Fruit fly (Drosophila melanogaster): ENCODE results near the gene mora.

mora gene

DNA sequence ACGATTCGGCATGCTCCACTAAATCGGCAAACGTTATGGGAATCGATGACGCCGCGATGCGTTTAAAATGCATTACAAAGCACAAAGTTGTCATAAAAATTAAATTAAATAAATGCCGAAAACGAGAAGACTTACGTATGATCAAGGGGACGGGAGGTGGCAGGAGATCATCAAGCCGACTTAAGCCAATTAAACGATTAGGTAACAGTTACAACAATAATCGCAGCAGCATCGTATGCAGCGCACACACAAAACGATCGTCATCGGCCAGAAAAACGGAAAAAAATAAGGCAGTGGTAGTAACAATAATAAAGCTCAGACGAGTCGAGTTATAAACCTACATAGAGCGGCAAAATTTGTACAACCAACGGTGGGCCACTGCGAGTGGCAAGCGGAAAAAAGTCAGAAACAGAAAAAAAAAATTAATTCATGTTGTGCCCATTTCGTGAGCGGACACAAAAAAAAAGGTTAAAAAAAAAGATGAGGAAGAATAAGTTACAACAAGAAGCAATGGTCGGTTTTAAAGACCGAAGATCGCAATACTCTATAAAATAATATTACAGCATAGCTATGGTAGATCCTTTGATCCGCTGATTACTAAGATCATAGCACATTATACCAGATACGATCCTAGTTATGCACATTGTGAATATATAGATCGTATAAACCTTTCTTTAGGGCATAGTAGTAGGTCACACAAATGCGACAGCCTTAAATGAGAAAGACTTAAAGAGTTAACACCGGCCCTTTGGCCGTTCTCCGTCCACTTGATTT, 20.4 kb downstream of the mora start (continued):
- TF ChIP-seq CG6854 (GFP tag; optimal IDR thresholded peaks at IDR 0.05), result no peak
- TF ChIP-seq fd85E (GFP tag; optimal IDR thresholded peaks at IDR 0.05), result no peak
- peak; percentile 9 for TF ChIP-seq CG16779 (tag; optimal IDR thresholded peaks at IDR 0.05)
- peak; percentile 66 for TF ChIP-seq achi (GFP tag; optimal IDR thresholded peaks at IDR 0.05)
- peak; percentile 14 for TF ChIP-seq spab (GFP tag; optimal IDR thresholded peaks at IDR 0.05)
- peak; percentile 19 for TF ChIP-seq fd59A (GFP tag; optimal IDR thresholded peaks at IDR 0.05)
- no peak for TF ChIP-seq Hr38 (GFP tag; optimal IDR thresholded peaks at IDR 0.05)
- TF ChIP-seq CG11902 (GFP tag; optimal IDR thresholded peaks at IDR 0.05), result peak; percentile 43
- peak; percentile 34 for TF ChIP-seq Sox15 (GFP tag; optimal IDR thresholded peaks at IDR 0.05)
- TF ChIP-seq Ets21C (GFP tag; optimal IDR thresholded peaks at IDR 0.05), result peak; percentile 54
- peak; percentile 83 for TF ChIP-seq svp (GFP tag)
- TF ChIP-seq CG6792 (GFP tag; optimal IDR thresholded peaks at IDR 0.05), result peak; percentile 53
- no peak for TF ChIP-seq CG9139 (GFP tag; optimal IDR thresholded peaks at IDR 0.05)
- TF ChIP-seq CG8632 (GFP tag; optimal IDR thresholded peaks at IDR 0.05), result peak; percentile 56
- TF ChIP-seq Eip75B (GFP tag; optimal IDR thresholded peaks at IDR 0.05), result peak; percentile 64
- TF ChIP-seq pdm3 (GFP tag; optimal IDR thresholded peaks at IDR 0.05), result peak; percentile 61
- peak; percentile 57 for TF ChIP-seq OdsH (GFP tag; optimal IDR thresholded peaks at IDR 0.05)
- TF ChIP-seq acj6 (GFP tag; optimal IDR thresholded peaks at IDR 0.05), result peak; percentile 66
- TF ChIP-seq CG6163 (GFP tag; IDR thresholded peaks at IDR 0.05), result peak; percentile 59; the same call in 1 of the 3 replicates
- peak; percentile 39 for TF ChIP-seq CG10631 (GFP tag; optimal IDR thresholded peaks at IDR 0.05)
- peak; percentile 58 for TF ChIP-seq Sox14 (GFP tag; optimal IDR thresholded peaks at IDR 0.05)

dm6 chr3R:24213644-24214043, 27.5 kb downstream of the mora start:
- TF ChIP-seq Ets96B (tag; optimal IDR thresholded peaks at IDR 0.05) (no peak), Ets21C (GFP tag; optimal IDR thresholded peaks at IDR 0.05) (no peak), fkh (GFP tag; optimal IDR thresholded peaks at IDR 0.05) (no peak), dsx (GFP tag; optimal IDR thresholded peaks at IDR 0.05; ENCODE audit: poor library complexity, severe bottlenecking) (no peak), CG6854 (GFP tag; optimal IDR thresholded peaks at IDR 0.05) (no peak)

DNA sequence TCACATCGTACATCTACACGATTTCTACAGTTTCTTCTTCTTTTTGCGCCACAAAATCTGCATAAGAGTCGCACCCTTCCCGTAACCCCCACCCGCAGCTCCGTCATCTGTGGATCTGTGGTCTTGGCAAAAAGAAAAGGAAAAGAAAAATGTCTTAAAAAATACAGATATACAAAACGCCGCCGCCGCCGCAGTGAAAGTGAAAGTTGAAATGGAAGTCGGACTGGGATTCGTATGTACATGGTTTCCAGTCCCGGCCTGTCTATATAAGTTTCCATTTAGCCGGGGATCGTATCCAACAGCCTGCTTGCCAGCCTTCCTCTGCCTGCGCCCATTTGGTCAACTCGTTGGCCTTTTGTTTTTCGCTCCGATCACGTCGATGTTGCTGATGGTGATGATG, 29.9 kb downstream of the mora start:
- 0 out of 3 replicates have a peak, but pooled peaks have one; percentile 29 for TF ChIP-seq eg (GFP tag; IDR thresholded peaks at IDR 0.05)
- no peak for TF ChIP-seq cyc (GFP tag; optimal IDR thresholded peaks at IDR 0.05)
- TF ChIP-seq Blimp-1 (GFP tag; optimal IDR thresholded peaks at IDR 0.05), result peak; percentile 84

dm6 chr3R:24218565-24218964, 32.4 kb downstream of the mora start, which contains the start of gene CG17786:
CG17786 (minus strand) TSS chr3R:24218718.
- TF ChIP-seq salr (GFP tag; optimal IDR thresholded peaks at IDR 0.05) (no peak), Ets96B (tag; optimal IDR thresholded peaks at IDR 0.05) (peak; percentile 2), CG6163 (GFP tag; IDR thresholded peaks at IDR 0.05) (peak; percentile 33; the same call in 1 of the 3 replicates), Eip75B (GFP tag; optimal IDR thresholded peaks at IDR 0.05) (peak; percentile 73), fd85E (GFP tag; optimal IDR thresholded peaks at IDR 0.05) (peak; percentile 47), CG8632 (GFP tag; optimal IDR thresholded peaks at IDR 0.05) (no peak), CG11294 (GFP tag; IDR thresholded peaks at IDR 0.05) (no peak), vri (GFP tag; optimal IDR thresholded peaks at IDR 0.05) (no peak), CG11902 (GFP tag; optimal IDR thresholded peaks at IDR 0.05) (no peak), fkh (GFP tag; optimal IDR thresholded peaks at IDR 0.05) (no peak), Eip78C (GFP tag) (peak; percentile 71), ss (GFP tag; optimal IDR thresholded peaks at IDR 0.05) (peak; percentile 24 to 74), CG6808 (GFP tag; optimal IDR thresholded peaks at IDR 0.05) (no peak), Lpt (GFP tag; optimal IDR thresholded peaks at IDR 0.05) (no peak), CG10669 (GFP tag; optimal IDR thresholded peaks at IDR 0.05) (no peak), CG3919 (GFP tag; optimal IDR thresholded peaks at IDR 0.05) (peak; percentile 31), dac (GFP tag; optimal IDR thresholded peaks at IDR 0.05) (no peak), CG16779 (tag; optimal IDR thresholded peaks at IDR 0.05) (no peak), cyc (GFP tag; optimal IDR thresholded peaks at IDR 0.05) (no peak), spab (GFP tag; optimal IDR thresholded peaks at IDR 0.05) (no peak), Smox (GFP tag; optimal IDR thresholded peaks at IDR 0.05) (no peak), Sox14 (GFP tag; optimal IDR thresholded peaks at IDR 0.05) (no peak), topi (GFP tag; optimal IDR thresholded peaks at IDR 0.05) (peak; percentile 28), CG32006 (GFP tag; optimal IDR thresholded peaks at IDR 0.05) (no peak), CG8119 (GFP tag; IDR thresholded peaks at IDR 0.05) (no peak; the same call in 2 of the 3 replicates), CG6792 (GFP tag; optimal IDR thresholded peaks at IDR 0.05) (no peak), OdsH (GFP tag; optimal IDR thresholded peaks at IDR 0.05) (no peak), CG6854 (GFP tag; optimal IDR thresholded peaks at IDR 0.05) (peak; percentile 88), achi (GFP tag; optimal IDR thresholded peaks at IDR 0.05) (no peak), CG1621 (tag; optimal IDR thresholded peaks at IDR 0.05) (peak; percentile 62)

Measured in whole organism, prepupa.